Worm (Caenorhabditis elegans) whole organism, mixed stage, embryonic: ENCODE results near the gene npr-42.

Source experiments
- bed-3 ChIP-seq: fragments of 200-800 bp; sonication (Bioruptor generic); optimal IDR thresholded peaks from 3 replicates; lab custom pipeline; 2018; ENCODE audit warnings: mild to moderate bottlenecking, missing genetic modification characterization, moderate library complexity, missing compliant biosample characterization
- ces-1 ChIP-seq: fragments of 150-350 bp; optimal IDR thresholded peaks from 2 replicates; lab custom pipeline; 2014; ENCODE audit warnings: missing biosample characterization, missing genetic modification reagents, missing genetic modification characterization
- elt-3 ChIP-seq: fragments of 150-350 bp; optimal IDR thresholded peaks from 2 replicates; lab custom pipeline; 2014; ENCODE audit warnings: missing biosample characterization, missing genetic modification characterization
- lin-13 ChIP-seq: fragments of 150-350 bp; optimal IDR thresholded peaks from 2 replicates; lab custom pipeline; 2014; ENCODE audit warnings: missing biosample characterization, missing genetic modification characterization
- nhr-2 ChIP-seq: fragments of 150-350 bp; optimal IDR thresholded peaks from 2 replicates; lab custom pipeline; 2014; ENCODE audit warnings: missing biosample characterization, missing genetic modification characterization
- nhr-237 ChIP-seq: fragments of 150-350 bp; optimal IDR thresholded peaks from 2 replicates; lab custom pipeline; 2014; ENCODE audit warnings: missing biosample characterization, missing genetic modification characterization
- snpc-4 ChIP-seq: fragments of 150-350 bp; optimal IDR thresholded peaks from 2 replicates; lab custom pipeline; 2014; ENCODE audit warnings: missing biosample characterization, missing genetic modification characterization
- sptf-1 ChIP-seq: sonication (generic microtip); optimal IDR thresholded peaks from 2 replicates; lab custom pipeline; 2017; ENCODE audit warnings: mild to moderate bottlenecking, missing genetic modification characterization, moderate library complexity, missing compliant biosample characterization
- zip-8 ChIP-seq: fragments of 150-350 bp; optimal IDR thresholded peaks from 2 replicates; lab custom pipeline; 2014; ENCODE audit warnings: missing biosample characterization, missing genetic modification characterization
- ztf-11 ChIP-seq: fragments of 150-350 bp; optimal IDR thresholded peaks from 2 replicates; lab custom pipeline; 2014; ENCODE audit warnings: missing biosample characterization, missing genetic modification characterization

ce11 chrII:4294189-4294588 is 18.2 kb downstream of the npr-42 start:
- TF ChIP-seq zip-8 (tag; lab: Kevin White, UChicago) (no peak), nhr-2 (tag; lab: Kevin White, UChicago) (no peak), bed-3 (no peak), ztf-11 (no peak), lin-13 (no peak), elt-3 (tag; lab: Kevin White, UChicago) (no peak), nhr-237 (tag; lab: Kevin White, UChicago) (no peak), snpc-4 (tag; lab: Kevin White, UChicago) (no peak), sptf-1 (tag; lab: Kevin White, UChicago) (no peak), ces-1 (GFP tag; lab: Kevin White, UChicago) (no peak)
